Worm (Caenorhabditis elegans) whole organism, L1 larva: ENCODE data around the gene basl-1.

Experiments used
- Y116A8C.19 ChIP-seq: sonication (generic microtip); optimal IDR thresholded peaks from 2 replicates; lab custom pipeline; 2016; ENCODE audit warnings: missing compliant biosample characterization, missing genetic modification characterization, borderline replicate concordance
- aha-1 ChIP-seq: fragments of 150-350 bp; optimal IDR thresholded peaks from 2 replicates; lab custom pipeline; 2014; ENCODE audit warnings: missing biosample characterization, missing genetic modification characterization
- aly-2 ChIP-seq: fragments of 150-350 bp; optimal IDR thresholded peaks from 2 replicates; lab custom pipeline; 2014; ENCODE audit warnings: missing biosample characterization, missing genetic modification characterization
- blmp-1 ChIP-seq: fragments of 150-350 bp; optimal IDR thresholded peaks from 2 replicates; lab custom pipeline; 2014; ENCODE audit warnings: missing biosample characterization, missing genetic modification characterization
- ceh-63 ChIP-seq: fragments of 200-800 bp; sonication (Bioruptor generic); optimal IDR thresholded peaks from 2 replicates; lab custom pipeline; 2018; ENCODE audit warnings: mild to moderate bottlenecking, missing genetic modification characterization, missing compliant biosample characterization
- ceh-82 ChIP-seq, 3 experiments: fragments of 150-350 bp in 1 of 3; sonication (generic microtip) in 2 of 3; optimal IDR thresholded peaks; 2 replicates each; lab custom pipeline; 2014 to 2017; ENCODE audit warnings: missing biosample characterization in 3 of 3, missing genetic modification characterization in 3 of 3
- ces-1 ChIP-seq: fragments of 150-350 bp; optimal IDR thresholded peaks from 2 replicates; lab custom pipeline; 2014; ENCODE audit warnings: missing biosample characterization, missing genetic modification reagents, missing genetic modification characterization
- efl-3 ChIP-seq: fragments of 200-800 bp; sonication (Bioruptor generic); optimal IDR thresholded peaks from 2 replicates; lab custom pipeline; 2018; ENCODE audit warnings: mild to moderate bottlenecking, missing genetic modification characterization, missing compliant biosample characterization
- elt-2 ChIP-seq: sonication (generic microtip); optimal IDR thresholded peaks from 2 replicates; lab custom pipeline; 2016; ENCODE audit warnings: missing genetic modification characterization, mild to moderate bottlenecking, inconsistent platforms, missing compliant biosample characterization, missing genetic modification reagents
- elt-3 ChIP-seq, 6 experiments: fragments of 150-350 bp in 1 of 6; sonication (generic microtip); optimal IDR thresholded peaks; 2 replicates each; lab custom pipeline; 2017 to 2018; ENCODE audit warnings: missing biosample characterization in 6 of 6, missing genetic modification characterization in 6 of 6, inconsistent platforms in 1 of 6
- fkh-10 ChIP-seq: sonication (generic microtip); optimal IDR thresholded peaks from 2 replicates; lab custom pipeline; 2017; ENCODE audit warnings: missing biosample characterization, missing genetic modification reagents, missing genetic modification characterization
- fkh-4 ChIP-seq: sonication (generic microtip); optimal IDR thresholded peaks from 2 replicates; lab custom pipeline; 2016; ENCODE audit warnings: missing compliant biosample characterization, missing genetic modification characterization, borderline replicate concordance
- fkh-8 ChIP-seq: sonication (generic microtip); optimal IDR thresholded peaks from 2 replicates; lab custom pipeline; 2016; ENCODE audit warnings: mild to moderate bottlenecking, missing genetic modification characterization, missing compliant biosample characterization
- fos-1 ChIP-seq: fragments of 150-350 bp; optimal IDR thresholded peaks from 2 replicates; lab custom pipeline; 2014; ENCODE audit warnings: missing biosample characterization, missing genetic modification characterization
- grh-1 ChIP-seq: fragments of 200-800 bp; sonication (Bioruptor generic); IDR thresholded peaks from 2 replicates; pipeline ENCODE4 v1.3.6; 2022; ENCODE audit warnings: missing genetic modification reagents, missing genetic modification characterization, missing compliant biosample characterization
- hlh-17 ChIP-seq: fragments of 200-800 bp; sonication (Bioruptor generic); optimal IDR thresholded peaks from 2 replicates; lab custom pipeline; 2018; ENCODE audit warnings: missing genetic modification characterization, mild to moderate bottlenecking, missing compliant biosample characterization, moderate library complexity, borderline replicate concordance
- hlh-4 ChIP-seq: sonication (generic microtip); optimal IDR thresholded peaks from 2 replicates; lab custom pipeline; 2016; ENCODE audit warnings: mild to moderate bottlenecking, missing genetic modification characterization, missing compliant biosample characterization
- hpl-2 ChIP-seq: fragments of 150-350 bp; optimal IDR thresholded peaks from 2 replicates; lab custom pipeline; 2014; ENCODE audit warnings: missing biosample characterization, missing genetic modification reagents, missing genetic modification characterization
- irx-1 ChIP-seq: sonication (generic microtip); optimal IDR thresholded peaks from 2 replicates; lab custom pipeline; 2016; ENCODE audit warnings: missing genetic modification characterization, missing compliant biosample characterization
- lin-13 ChIP-seq: fragments of 150-350 bp; optimal IDR thresholded peaks from 2 replicates; lab custom pipeline; 2014; ENCODE audit warnings: missing biosample characterization, missing genetic modification reagents, missing genetic modification characterization
- lin-14 ChIP-seq: fragments of 200-800 bp; sonication (Bioruptor generic); optimal IDR thresholded peaks from 2 replicates; lab custom pipeline; 2018; ENCODE audit warnings: mild to moderate bottlenecking, missing genetic modification characterization, moderate library complexity, missing compliant biosample characterization
- lin-39 ChIP-seq: fragments of 150-350 bp; optimal IDR thresholded peaks from 2 replicates; lab custom pipeline; 2014; ENCODE audit warnings: missing biosample characterization, missing genetic modification reagents, missing genetic modification characterization
- lsy-2 ChIP-seq, 2 experiments: fragments of 150-350 bp; optimal IDR thresholded peaks; 2 replicates each; lab custom pipeline; 2014; ENCODE audit warnings: missing biosample characterization in 2 of 2, missing genetic modification characterization in 2 of 2
- mep-1 ChIP-seq: fragments of 150-350 bp; optimal IDR thresholded peaks from 2 replicates; lab custom pipeline; 2014; ENCODE audit warnings: missing biosample characterization, missing genetic modification characterization
- nhr-20 ChIP-seq: sonication (generic microtip); optimal IDR thresholded peaks from 2 replicates; lab custom pipeline; 2016; ENCODE audit warnings: mild to moderate bottlenecking, missing genetic modification characterization, missing compliant biosample characterization
- nhr-237 ChIP-seq: fragments of 150-350 bp; optimal IDR thresholded peaks from 2 replicates; lab custom pipeline; 2014; ENCODE audit warnings: missing biosample characterization, missing genetic modification characterization
- nhr-71 ChIP-seq: sonication (generic microtip); optimal IDR thresholded peaks from 2 replicates; lab custom pipeline; 2016; ENCODE audit warnings: mild to moderate bottlenecking, missing genetic modification characterization, moderate library complexity, missing compliant biosample characterization
- nhr-76 ChIP-seq: sonication (generic microtip); optimal IDR thresholded peaks from 2 replicates; lab custom pipeline; 2017; ENCODE audit warnings: missing biosample characterization, missing genetic modification characterization
- nhr-85 ChIP-seq: sonication (generic microtip); peaks from one replicate; lab custom pipeline; 2016; ENCODE audit warnings: missing genetic modification characterization, inconsistent platforms, missing compliant biosample characterization
- pqm-1 ChIP-seq: sonication (generic microtip); optimal IDR thresholded peaks from 3 replicates; lab custom pipeline; 2017; ENCODE audit warnings: missing biosample characterization, missing genetic modification characterization
- snpc-4 ChIP-seq: fragments of 150-350 bp; optimal IDR thresholded peaks from 2 replicates; lab custom pipeline; 2014; ENCODE audit warnings: missing biosample characterization, missing genetic modification characterization
- sox-4 ChIP-seq: sonication (generic microtip); optimal IDR thresholded peaks from 2 replicates; lab custom pipeline; 2016; ENCODE audit warnings: missing genetic modification characterization, missing compliant biosample characterization
- sptf-1 ChIP-seq: fragments of 150-350 bp; optimal IDR thresholded peaks from 2 replicates; lab custom pipeline; 2014; ENCODE audit warnings: missing biosample characterization, missing genetic modification characterization
- sup-37 ChIP-seq: fragments of 200-800 bp; sonication (Bioruptor generic); optimal IDR thresholded peaks from 2 replicates; lab custom pipeline; 2018; ENCODE audit warnings: mild to moderate bottlenecking, missing genetic modification characterization, missing compliant biosample characterization
- swsn-7 ChIP-seq: sonication (generic microtip); optimal IDR thresholded peaks from 2 replicates; lab custom pipeline; 2016; ENCODE audit warnings: missing genetic modification characterization, missing compliant biosample characterization
- tbx-2 ChIP-seq: sonication (generic microtip); optimal IDR thresholded peaks from 2 replicates; lab custom pipeline; 2016; ENCODE audit warnings: missing genetic modification characterization, missing compliant biosample characterization
- unc-130 ChIP-seq: fragments of 150-350 bp; optimal IDR thresholded peaks from 2 replicates; lab custom pipeline; 2017; ENCODE audit warnings: missing biosample characterization, missing genetic modification characterization, inconsistent platforms
- unc-62 ChIP-seq: fragments of 150-350 bp; optimal IDR thresholded peaks from 2 replicates; lab custom pipeline; 2014; ENCODE audit warnings: missing biosample characterization, missing genetic modification reagents, missing genetic modification characterization
- unc-86 ChIP-seq: sonication (generic microtip); optimal IDR thresholded peaks from 2 replicates; lab custom pipeline; 2016; ENCODE audit warnings: missing genetic modification characterization, missing compliant biosample characterization
- unc-98 ChIP-seq: fragments of 200-800 bp; sonication (Bioruptor generic); IDR thresholded peaks from 2 replicates; pipeline ENCODE4 v1.3.6; 2022; ENCODE audit warnings: missing genetic modification characterization, missing compliant biosample characterization
- vab-15 ChIP-seq: sonication (generic microtip); optimal IDR thresholded peaks from 2 replicates; lab custom pipeline; 2017; ENCODE audit warnings: missing genotype, mild to moderate bottlenecking, missing genetic modification characterization, missing compliant biosample characterization
- ztf-11 ChIP-seq, 2 experiments: sonication (generic microtip); optimal IDR thresholded peaks; 2 replicates each; lab custom pipeline; 2016 to 2017; ENCODE audit warnings: missing genetic modification characterization in 2 of 2, missing biosample characterization in 1 of 2, missing compliant biosample characterization in 1 of 2
- ztf-4 ChIP-seq: fragments of 150-350 bp; optimal IDR thresholded peaks from 2 replicates; lab custom pipeline; 2014; ENCODE audit warnings: missing biosample characterization, missing genetic modification characterization

Gene basl-1

ce11 chrIII:5610276-5610675 lies 4.5 kb upstream of the basl-1 start, which contains the start of gene C05D2.8:
C05D2.8 (minus strand) TSS chrIII:5610346.
- TF ChIP-seq elt-2 (tag; lab: Kevin White, UChicago) (peak; percentile 35), sptf-1 (tag; lab: Kevin White, UChicago) (no peak)
- TF ChIP-seq, all 84 proteins: peak for 1

ce11 chrIII:5611604-5612324 lies 3.0 kb upstream of the basl-1 start, which contains the start of gene bas-1:
bas-1 (plus strand) TSS chrIII:5612274.
- TF ChIP-seq lsy-2 (tag; optimal IDR thresholded peaks at IDR 0.05; lab: Kevin White, UChicago) (no peak), mep-1 (tag; lab: Kevin White, UChicago) (no peak), elt-3 (tag; optimal IDR thresholded peaks at IDR 0.05; lab: Kevin White, UChicago) (peak in 1 of 6 experiments; percentile 10), unc-62 (GFP tag; lab: Kevin White, UChicago) (no peak), snpc-4 (tag; lab: Kevin White, UChicago) (no peak), fos-1 (tag; lab: Kevin White, UChicago) (no peak), ztf-4 (tag; lab: Kevin White, UChicago) (no peak)

ce11 chrIII:5615675-5616074 lies 927 bp downstream of the basl-1 start:
- TF ChIP-seq snpc-4 (tag; lab: Kevin White, UChicago) (no peak), irx-1 (tag; lab: Kevin White, UChicago) (no peak), fkh-10 (GFP tag; lab: Kevin White, UChicago) (no peak), ztf-11 (tag; optimal IDR thresholded peaks at IDR 0.05; lab: Kevin White, UChicago) (no peak), nhr-76 (tag; lab: Kevin White, UChicago) (no peak), lin-13 (GFP tag; lab: Kevin White, UChicago) (no peak), swsn-7 (no peak), sox-4 (tag; lab: Kevin White, UChicago) (no peak)

- TF ChIP-seq Y116A8C.19 = no peak
- no peak for TF ChIP-seq unc-98 (GFP tag; lab: Robert Waterston, UW)
- TF ChIP-seq lin-14 (GFP tag; lab: Kevin White, UChicago) = peak; percentile 15
- TF ChIP-seq vab-15 (tag; lab: Kevin White, UChicago) = no peak
- TF ChIP-seq blmp-1 = peak; percentile 95
- no peak for TF ChIP-seq grh-1
- no peak for TF ChIP-seq nhr-20 (tag; lab: Kevin White, UChicago)
- no peak for TF ChIP-seq hpl-2 (GFP tag; lab: Kevin White, UChicago)
- TF ChIP-seq lin-39 (tag; lab: Kevin White, UChicago) = no peak
- TF ChIP-seq unc-130 (tag; lab: Kevin White, UChicago) = no peak
- peak; percentile 80 for TF ChIP-seq nhr-85
Observed at ce11 chrIII:5620186-5620585, 5.4 kb downstream of the basl-1 start.

- TF ChIP-seq nhr-71 (peak; percentile 78), ceh-63 (GFP tag; lab: Kevin White, UChicago) (no peak), hlh-4 (no peak), unc-98 (GFP tag; lab: Robert Waterston, UW) (no peak), sup-37 (no peak), sptf-1 (tag; lab: Kevin White, UChicago) (no peak), lsy-2 (tag; optimal IDR thresholded peaks at IDR 0.05; lab: Kevin White, UChicago) (peak; percentile 55 to 64), unc-86 (tag; lab: Kevin White, UChicago) (peak; percentile 68), ztf-4 (tag; lab: Kevin White, UChicago) (peak; percentile 33), fos-1 (tag; lab: Kevin White, UChicago) (peak; percentile 16), hlh-17 (GFP tag; lab: Kevin White, UChicago) (no peak), pqm-1 (no peak), ceh-82 (tag; optimal IDR thresholded peaks at IDR 0.05; lab: Kevin White, UChicago) (peak; percentile 49 to 75 (median 65)), hpl-2 (GFP tag; lab: Kevin White, UChicago) (no peak), efl-3 (no peak), unc-130 (tag; lab: Kevin White, UChicago) (peak; percentile 40), nhr-237 (tag; lab: Kevin White, UChicago) (no peak), fkh-4 (tag; lab: Kevin White, UChicago) (no peak), aha-1 (tag; lab: Kevin White, UChicago) (no peak), nhr-85 (peak; percentile 66), irx-1 (tag; lab: Kevin White, UChicago) (no peak), tbx-2 (peak; percentile 61), fkh-8 (tag; lab: Kevin White, UChicago) (peak; percentile 90), elt-2 (tag; lab: Kevin White, UChicago) (peak; percentile 30), ces-1 (GFP tag; lab: Kevin White, UChicago) (no peak), vab-15 (tag; lab: Kevin White, UChicago) (no peak), aly-2 (tag; lab: Kevin White, UChicago) (no peak)
Observed at ce11 chrIII:5621236-5621635, 6.5 kb downstream of the basl-1 start.
